Worm (Caenorhabditis elegans): ENCODE data around the gene snrp-40.1.

snrp-40.1 gene

DNA sequence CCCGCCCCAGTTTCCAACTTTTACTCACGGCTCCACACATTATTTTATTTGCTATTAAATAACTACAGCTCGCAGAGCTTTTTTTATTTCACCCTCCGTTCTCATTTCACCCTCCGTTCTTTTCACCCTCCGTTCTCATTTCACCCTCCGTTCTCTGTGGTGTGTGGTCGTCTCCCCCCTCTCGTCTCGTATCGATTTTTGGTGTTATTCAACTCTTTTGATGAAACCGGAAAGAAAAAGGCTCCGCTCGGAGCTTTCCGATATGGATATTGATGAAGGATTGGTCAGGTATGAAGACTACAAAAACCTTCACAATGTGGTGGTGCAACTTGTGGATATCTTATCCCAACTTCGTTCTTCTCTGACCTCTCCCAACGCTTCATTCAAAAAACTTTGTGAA, 9.1 kb downstream of the snrp-40.1 start:
- TF ChIP-seq nhr-237 (tag; optimal IDR thresholded peaks at IDR 0.05) (no peak), ZK546.5 (tag; optimal IDR thresholded peaks at IDR 0.05) (no peak), ama-1 (optimal IDR thresholded peaks at IDR 0.05) (no peak), nhr-12 (tag; optimal IDR thresholded peaks at IDR 0.05) (no peak), nhr-23 (tag; optimal IDR thresholded peaks at IDR 0.05) (no peak), unc-62 (GFP tag; optimal IDR thresholded peaks at IDR 0.05) (no peak), fos-1 (tag; optimal IDR thresholded peaks at IDR 0.05) (no peak), elt-1 (tag; optimal IDR thresholded peaks at IDR 0.05) (no peak), nhr-21 (tag; optimal IDR thresholded peaks at IDR 0.05) (no peak)

- no peak for TF ChIP-seq egl-27 (tag; optimal IDR thresholded peaks at IDR 0.05)
- peak; percentile 16 for TF ChIP-seq skn-1 (tag; optimal IDR thresholded peaks at IDR 0.05)
- no peak for TF ChIP-seq lsy-2 (tag; optimal IDR thresholded peaks at IDR 0.05)
- TF ChIP-seq fos-1 (tag; optimal IDR thresholded peaks at IDR 0.05): peak; percentile 87
- TF ChIP-seq ceh-16 (tag; optimal IDR thresholded peaks at IDR 0.05): no peak
- TF ChIP-seq sma-9 (GFP tag; optimal IDR thresholded peaks at IDR 0.05): peak; percentile 19
- TF ChIP-seq sma-9 (tag; optimal IDR thresholded peaks at IDR 0.05): no peak
These were observed 9.7 kb downstream of the snrp-40.1 start for ce11 chrX:11289925-11290324.

DNA sequence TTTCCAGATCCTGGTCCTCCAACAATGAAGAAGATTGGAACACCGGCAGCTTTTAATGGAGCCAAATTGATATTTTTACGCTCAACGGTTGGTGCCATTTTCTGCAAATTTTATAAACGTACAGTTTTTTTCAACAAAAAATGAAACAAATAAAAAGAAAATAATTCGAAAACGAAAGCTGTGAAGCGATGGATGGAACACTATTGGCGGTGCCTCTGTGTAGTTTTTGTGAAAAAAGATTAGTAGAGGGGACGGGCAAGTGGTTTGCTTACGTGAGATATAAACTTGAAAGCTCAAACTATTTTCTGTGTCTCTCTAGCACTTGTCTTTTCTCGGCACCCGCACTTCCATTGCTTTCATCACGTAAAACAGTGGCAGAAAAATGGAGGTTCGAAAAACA, 12.0 kb downstream of the snrp-40.1 start, which contains the start of gene F38B2.4:
TSS of gene F38B2.4 (minus strand) at position 101 of the 400 bp plus-strand sequence.
- no peak for TF ChIP-seq Y55F3AM.14 (GFP tag; optimal IDR thresholded peaks at IDR 0.05)
- TF ChIP-seq nhr-6 (tag; optimal IDR thresholded peaks at IDR 0.05): no peak
- TF ChIP-seq nhr-10 (tag; optimal IDR thresholded peaks at IDR 0.05): no peak
- no peak for TF ChIP-seq blmp-1 (tag; optimal IDR thresholded peaks at IDR 0.05; ENCODE audit: insufficient read depth)
- TF ChIP-seq ama-1 (optimal IDR thresholded peaks at IDR 0.05): no peak
- no peak for TF ChIP-seq mdl-1 (tag; optimal IDR thresholded peaks at IDR 0.05)
- no peak for TF ChIP-seq ztf-11 (tag; optimal IDR thresholded peaks at IDR 0.05)
- TF ChIP-seq ztf-4 (tag; optimal IDR thresholded peaks at IDR 0.05): no peak
- TF ChIP-seq zag-1 (tag; optimal IDR thresholded peaks at IDR 0.05): no peak
- TF ChIP-seq egl-27 (tag; optimal IDR thresholded peaks at IDR 0.05): no peak
- TF ChIP-seq nhr-77 (tag; optimal IDR thresholded peaks at IDR 0.05): no peak

DNA sequence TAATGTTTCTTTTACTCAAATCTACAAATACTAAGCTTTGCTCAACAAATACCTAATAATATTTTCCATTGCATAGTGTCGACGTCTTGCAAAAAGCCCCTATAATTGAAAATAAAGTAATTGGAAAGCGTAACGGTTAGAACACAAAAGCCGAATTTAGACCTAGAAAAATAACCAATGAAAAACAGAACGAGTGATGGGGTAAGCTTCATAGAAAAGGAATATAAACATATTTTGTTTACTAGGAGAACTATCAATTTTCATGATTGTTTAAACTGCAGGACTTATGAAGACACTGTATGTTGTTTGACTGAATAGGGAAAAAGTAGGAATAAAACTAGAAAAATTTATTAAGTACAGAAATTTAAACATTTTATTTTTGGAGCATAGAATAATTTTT, 13.3 kb downstream of the snrp-40.1 start, which contains the start of gene F38B2.3:
TSS of gene F38B2.3 (minus strand) at position 101 of the 400 bp plus-strand sequence.
- no peak for TF ChIP-seq ztf-1 (GFP tag; conservative IDR thresholded peaks at IDR 0.05)
- no peak for TF ChIP-seq peb-1 (tag; optimal IDR thresholded peaks at IDR 0.05)
- TF ChIP-seq elt-3 (tag; optimal IDR thresholded peaks at IDR 0.05): no peak
- no peak for TF ChIP-seq C34F6.9 (tag; optimal IDR thresholded peaks at IDR 0.05)
- no peak for TF ChIP-seq lin-11 (tag; optimal IDR thresholded peaks at IDR 0.05)
- no peak for TF ChIP-seq nhr-12 (tag; optimal IDR thresholded peaks at IDR 0.05)
- no peak for TF ChIP-seq nhr-23 (tag; optimal IDR thresholded peaks at IDR 0.05)
- TF ChIP-seq unc-39 (tag; optimal IDR thresholded peaks at IDR 0.05): no peak
- no peak for TF ChIP-seq nhr-25 (tag; optimal IDR thresholded peaks at IDR 0.05)
- TF ChIP-seq nhr-11 (tag; optimal IDR thresholded peaks at IDR 0.05): no peak
- no peak for TF ChIP-seq F13H6.1 (tag; optimal IDR thresholded peaks at IDR 0.05)
- no peak for TF ChIP-seq dmd-4 (tag; optimal IDR thresholded peaks at IDR 0.05)
- TF ChIP-seq lin-13 (GFP tag; optimal IDR thresholded peaks at IDR 0.05): no peak
- TF ChIP-seq zag-1 (tag; optimal IDR thresholded peaks at IDR 0.05): no peak
- TF ChIP-seq R02D3.7 (tag; optimal IDR thresholded peaks at IDR 0.05): no peak
- no peak for TF ChIP-seq lsy-2 (tag; optimal IDR thresholded peaks at IDR 0.05)

- TF ChIP-seq mbf-1 (tag; optimal IDR thresholded peaks at IDR 0.05) (no peak), nhr-23 (tag; optimal IDR thresholded peaks at IDR 0.05) (no peak), ztf-1 (GFP tag; conservative IDR thresholded peaks at IDR 0.05) (no peak), ztf-4 (tag; optimal IDR thresholded peaks at IDR 0.05) (no peak), ZK546.5 (tag; optimal IDR thresholded peaks at IDR 0.05) (no peak)
These were observed 18.4 kb downstream of the snrp-40.1 start, which contains the start of gene F38B2.6 for ce11 chrX:11281148-11281547. Gene F38B2.6 (minus strand): TSS chrX:11281248.
